Worm (Caenorhabditis elegans) whole organism, young adult: ENCODE measurements around the gene C08A9.3.
A peak's percentile ranks its signal among the peaks of the same experiment; 100 is the strongest.

Experiments used
- B0035.1 ChIP-seq: sonication (generic microtip); optimal IDR thresholded peaks from 2 replicates; lab custom pipeline; 2016; ENCODE audit warnings: missing genetic modification characterization, mild to moderate bottlenecking, missing compliant biosample characterization, missing genotype, missing genetic modification reagents
- B0261.1 ChIP-seq: sonication (generic microtip); optimal IDR thresholded peaks from 2 replicates; lab custom pipeline; 2016; ENCODE audit warnings: mild to moderate bottlenecking, missing genetic modification characterization, moderate library complexity, missing compliant biosample characterization
- C06A6.2 ChIP-seq: fragments of 200-800 bp; sonication (Bioruptor generic); conservative IDR thresholded peaks from 2 replicates; pipeline ENCODE4 v1.3.6; 2022; ENCODE audit warnings: missing genetic modification characterization, missing compliant biosample characterization
- F23B12.7 ChIP-seq: sonication (generic microtip); optimal IDR thresholded peaks from 2 replicates; lab custom pipeline; 2017; ENCODE audit warnings: missing genetic modification characterization, mild to moderate bottlenecking, missing compliant biosample characterization, antibody characterized with exemption, moderate library complexity; ENCODE audit not compliant: insufficient read depth
- F49E8.2 ChIP-seq: sonication (generic microtip); optimal IDR thresholded peaks from 3 replicates; lab custom pipeline; 2017; ENCODE audit warnings: missing genetic modification characterization, mild to moderate bottlenecking, missing compliant biosample characterization, antibody characterized with exemption, moderate library complexity; ENCODE audit not compliant: insufficient read depth
- F55B11.4 ChIP-seq: sonication (generic microtip); optimal IDR thresholded peaks from 2 replicates; lab custom pipeline; 2016; ENCODE audit warnings: missing compliant biosample characterization, missing genetic modification characterization, borderline replicate concordance; ENCODE audit not compliant: insufficient read depth
- T07F8.4 ChIP-seq: sonication (generic microtip); optimal IDR thresholded peaks from 2 replicates; lab custom pipeline; 2016; ENCODE audit warnings: mild to moderate bottlenecking, missing genetic modification characterization, moderate library complexity, missing compliant biosample characterization
- T26A5.8 ChIP-seq: sonication (generic microtip); optimal IDR thresholded peaks from 2 replicates; lab custom pipeline; 2016; ENCODE audit warnings: missing genetic modification characterization, missing compliant biosample characterization
- Y79H2A.3 ChIP-seq: fragments of 200-800 bp; sonication (Bioruptor generic); conservative IDR thresholded peaks from 2 replicates; pipeline ENCODE4 v1.3.6; 2022; ENCODE audit warnings: missing genetic modification reagents, missing genetic modification characterization, missing compliant biosample characterization
- akir-1 ChIP-seq: fragments of 200-800 bp; sonication (Bioruptor generic); optimal IDR thresholded peaks from 2 replicates; lab custom pipeline; 2018; ENCODE audit warnings: mild to moderate bottlenecking, missing genetic modification characterization, moderate library complexity, missing compliant biosample characterization
- ama-1 ChIP-seq, 3 experiments: fragments of 150-350 bp in 1 of 3; sonication (generic microtip) in 2 of 3; optimal IDR thresholded peaks; 2 replicates each; lab custom pipeline; 2014 to 2018; ENCODE audit warnings: missing biosample characterization in 2 of 3, missing genetic modification characterization in 2 of 3, missing genetic modification reagents in 2 of 3
- atf-7 ChIP-seq: sonication (generic microtip); optimal IDR thresholded peaks from 2 replicates; lab custom pipeline; 2017; ENCODE audit warnings: mild to moderate bottlenecking, missing genetic modification characterization, missing compliant biosample characterization
- athp-1 ChIP-seq: sonication (generic microtip); optimal IDR thresholded peaks from 2 replicates; lab custom pipeline; 2017; ENCODE audit warnings: mild to moderate bottlenecking, missing genetic modification characterization, missing compliant biosample characterization
- bed-2 ChIP-seq: fragments of 200-800 bp; sonication (Bioruptor generic); IDR thresholded peaks from 2 replicates; pipeline ENCODE4 v1.3.6; 2022; ENCODE audit warnings: missing genetic modification reagents, missing genetic modification characterization, missing compliant biosample characterization
- cebp-1 ChIP-seq, 2 experiments: fragments of 200-800 bp in 1 of 2; sonication (Bioruptor generic) in 1 of 2; sonication (generic microtip) in 1 of 2; IDR thresholded peaks in 1 of 2; optimal IDR thresholded peaks in 1 of 2; 2 replicates each; pipeline versions ENCODE4 v1.3.6 to Lab custom; 2017 to 2022; ENCODE audit warnings: missing compliant biosample characterization in 2 of 2, missing genetic modification characterization in 2 of 2, mild to moderate bottlenecking in 1 of 2, missing genetic modification reagents in 1 of 2, moderate library complexity in 1 of 2
- cebp-2 ChIP-seq: fragments of 200-800 bp; sonication (Bioruptor generic); IDR thresholded peaks from 2 replicates; pipeline ENCODE4 v1.3.6; 2022; ENCODE audit warnings: missing genetic modification characterization, missing compliant biosample characterization
- ceh-27 ChIP-seq: fragments of 200-800 bp; sonication (Bioruptor generic); optimal IDR thresholded peaks from 2 replicates; lab custom pipeline; 2018; ENCODE audit warnings: mild to moderate bottlenecking, missing genetic modification characterization, moderate library complexity, missing compliant biosample characterization
- ceh-58 ChIP-seq: fragments of 200-800 bp; sonication (Bioruptor generic); IDR thresholded peaks from 2 replicates; pipeline ENCODE4 v1.3.6; 2022; ENCODE audit warnings: missing genetic modification characterization, missing compliant biosample characterization
- dox-1 ChIP-seq: fragments of 200-800 bp; sonication (Bioruptor generic); IDR thresholded peaks from 2 replicates; pipeline ENCODE4 v1.3.6; 2022; ENCODE audit warnings: missing genetic modification reagents, missing genetic modification characterization, missing compliant biosample characterization
- egl-44 ChIP-seq: fragments of 200-800 bp; sonication (Bioruptor generic); IDR thresholded peaks from 2 replicates; pipeline ENCODE4 v1.3.6; 2022; ENCODE audit warnings: missing genetic modification reagents, missing genetic modification characterization, missing compliant biosample characterization
- ets-4 ChIP-seq: fragments of 200-800 bp; sonication (Bioruptor generic); optimal IDR thresholded peaks from 2 replicates; lab custom pipeline; 2018; ENCODE audit warnings: mild to moderate bottlenecking, missing genetic modification characterization, missing compliant biosample characterization
- hmg-1.2 ChIP-seq: fragments of 200-800 bp; sonication (Bioruptor generic); IDR thresholded peaks from 2 replicates; pipeline ENCODE4 v1.3.6; 2022; ENCODE audit warnings: missing genetic modification reagents, missing genetic modification characterization, missing compliant biosample characterization
- hmg-20 ChIP-seq: fragments of 200-800 bp; sonication (Bioruptor generic); IDR thresholded peaks from 2 replicates; pipeline ENCODE4 v1.3.6; 2022; ENCODE audit warnings: missing genetic modification reagents, missing genetic modification characterization, missing compliant biosample characterization
- let-526 ChIP-seq: fragments of 200-800 bp; sonication (Bioruptor generic); IDR thresholded peaks from 2 replicates; pipeline ENCODE4 v1.3.6; 2022; ENCODE audit warnings: missing genetic modification reagents, missing genetic modification characterization, missing compliant biosample characterization
- let-607 ChIP-seq, 2 experiments: fragments of 200-800 bp in 1 of 2; sonication (Bioruptor generic) in 1 of 2; sonication (generic microtip) in 1 of 2; optimal IDR thresholded peaks; 2 replicates each; lab custom pipeline; 2016 to 2018; ENCODE audit warnings: mild to moderate bottlenecking in 2 of 2, missing compliant biosample characterization in 2 of 2, missing genetic modification characterization in 2 of 2, moderate library complexity in 2 of 2, missing genotype in 1 of 2
- lin-26 ChIP-seq: fragments of 200-800 bp; sonication (Bioruptor generic); IDR thresholded peaks from 2 replicates; pipeline ENCODE4 v1.3.6; 2022; ENCODE audit warnings: missing genetic modification reagents, missing genetic modification characterization, missing compliant biosample characterization
- lin-35 ChIP-seq, 3 experiments: fragments of 150-350 bp in 2 of 3; sonication (generic microtip) in 1 of 3; optimal IDR thresholded peaks; 2 replicates each; lab custom pipeline; 2014 to 2018; ENCODE audit warnings: missing biosample characterization in 3 of 3, missing genetic modification characterization in 3 of 3, missing genetic modification reagents in 3 of 3
- lin-40 ChIP-seq: sonication (generic microtip); optimal IDR thresholded peaks from 2 replicates; lab custom pipeline; 2016; ENCODE audit warnings: missing genetic modification characterization, mild to moderate bottlenecking, missing compliant biosample characterization, missing genotype, missing genetic modification reagents
- lin-54 ChIP-seq: fragments of 200-800 bp; sonication (Bioruptor generic); optimal IDR thresholded peaks from 2 replicates; lab custom pipeline; 2018; ENCODE audit warnings: mild to moderate bottlenecking, missing genetic modification characterization, missing compliant biosample characterization
- lsl-1 ChIP-seq: fragments of 200-800 bp; sonication (Bioruptor generic); optimal IDR thresholded peaks from 2 replicates; lab custom pipeline; 2018; ENCODE audit warnings: mild to moderate bottlenecking, missing genetic modification characterization, moderate library complexity, missing compliant biosample characterization
- mcd-1 ChIP-seq: fragments of 200-800 bp; sonication (Bioruptor generic); IDR thresholded peaks from 2 replicates; pipeline ENCODE4 v1.3.6; 2022; ENCODE audit warnings: missing genetic modification reagents, missing genetic modification characterization, missing compliant biosample characterization
- nfya-2 ChIP-seq: fragments of 200-800 bp; sonication (Bioruptor generic); IDR thresholded peaks from 2 replicates; pipeline ENCODE4 v1.3.6; 2022; ENCODE audit warnings: missing genetic modification reagents, missing genetic modification characterization, missing compliant biosample characterization
- nfyb-1 ChIP-seq: fragments of 200-800 bp; sonication (Bioruptor generic); IDR thresholded peaks from 2 replicates; pipeline ENCODE4 v1.3.6; 2022; ENCODE audit warnings: missing genetic modification reagents, missing genetic modification characterization, missing compliant biosample characterization
- nhr-80 ChIP-seq: sonication (generic microtip); optimal IDR thresholded peaks from 2 replicates; lab custom pipeline; 2016; ENCODE audit warnings: missing genetic modification characterization, missing compliant biosample characterization
- rpc-1 ChIP-seq, 2 experiments: fragments of 150-350 bp in 1 of 2; sonication (generic microtip) in 1 of 2; optimal IDR thresholded peaks; 2 replicates each; lab custom pipeline; 2014 to 2018; ENCODE audit warnings: missing biosample characterization in 1 of 2, missing genetic modification characterization in 1 of 2, missing genetic modification reagents in 1 of 2, missing genotype in 1 of 2
- sea-2 ChIP-seq: fragments of 200-800 bp; sonication (Bioruptor generic); IDR thresholded peaks from 2 replicates; pipeline ENCODE4 v1.3.6; 2022; ENCODE audit warnings: missing genetic modification characterization, missing compliant biosample characterization
- snpc-1.1 ChIP-seq: sonication (generic microtip); optimal IDR thresholded peaks from 2 replicates; lab custom pipeline; 2017; ENCODE audit warnings: missing genetic modification characterization, mild to moderate bottlenecking, missing compliant biosample characterization, antibody characterized with exemption, moderate library complexity, missing genotype, missing genetic modification reagents; ENCODE audit not compliant: insufficient read depth
- snpc-1.3 ChIP-seq: sonication (generic microtip); optimal IDR thresholded peaks from 2 replicates; lab custom pipeline; 2017; ENCODE audit warnings: missing genetic modification characterization, mild to moderate bottlenecking, missing compliant biosample characterization, antibody characterized with exemption, moderate library complexity, missing genotype, missing genetic modification reagents; ENCODE audit not compliant: insufficient read depth
- somi-1 ChIP-seq: fragments of 200-800 bp; sonication (Bioruptor generic); optimal IDR thresholded peaks from 2 replicates; lab custom pipeline; 2018; ENCODE audit warnings: mild to moderate bottlenecking, missing genetic modification characterization, missing compliant biosample characterization
- tbx-9 ChIP-seq: sonication (generic microtip); optimal IDR thresholded peaks from 2 replicates; lab custom pipeline; 2016; ENCODE audit warnings: borderline replicate concordance, missing genetic modification characterization, inconsistent platforms, missing compliant biosample characterization
- xnd-1 ChIP-seq: sonication (generic microtip); optimal IDR thresholded peaks from 2 replicates; lab custom pipeline; 2016; ENCODE audit warnings: missing genotype, missing genetic modification reagents, missing genetic modification characterization, missing compliant biosample characterization
- ztf-18 ChIP-seq: sonication (generic microtip); optimal IDR thresholded peaks from 2 replicates; lab custom pipeline; 2016; ENCODE audit warnings: missing genotype, mild to moderate bottlenecking, missing genetic modification characterization, missing compliant biosample characterization
- ztf-22 ChIP-seq: fragments of 200-800 bp; sonication (Bioruptor generic); optimal IDR thresholded peaks from 2 replicates; lab custom pipeline; 2018; ENCODE audit warnings: mild to moderate bottlenecking, missing genetic modification characterization, moderate library complexity, missing compliant biosample characterization
- ztf-26 ChIP-seq: sonication (generic microtip); optimal IDR thresholded peaks from 2 replicates; lab custom pipeline; 2017; ENCODE audit warnings: missing genetic modification characterization, missing compliant biosample characterization

Gene C08A9.3

ce11 chrX:17138060-17138557 is 45.0 kb upstream of the C08A9.3 start, which contains the start of gene cnp-3:
Gene cnp-3, minus strand, starts transcription at chrX:17138110.
- TF ChIP-seq lsl-1 (no peak), F49E8.2 (tag; lab: Kevin White, UChicago) (no peak), atf-7 (tag; lab: Kevin White, UChicago) (no peak), nfya-2 (GFP tag; lab: Robert Waterston, UW) (no peak), lin-40 (tag; lab: Kevin White, UChicago) (peak; percentile 21), Y79H2A.3 (no peak), F23B12.7 (no peak), somi-1 (GFP tag; lab: Kevin White, UChicago) (no peak), snpc-1.3 (no peak), F55B11.4 (tag; lab: Kevin White, UChicago) (no peak), nhr-80 (peak; percentile 36), athp-1 (tag; lab: Kevin White, UChicago) (no peak), let-526 (GFP tag; lab: Robert Waterston, UW) (no peak), lin-35 (GFP tag; optimal IDR thresholded peaks at IDR 0.05; lab: Kevin White, UChicago) (no peak), rpc-1 (optimal IDR thresholded peaks at IDR 0.05; lab: Kevin White, UChicago) (no peak), rpc-1 (tag; optimal IDR thresholded peaks at IDR 0.05; lab: Kevin White, UChicago) (no peak), ceh-27 (no peak), bed-2 (GFP tag; lab: Robert Waterston, UW) (no peak), nfyb-1 (GFP tag; lab: Robert Waterston, UW) (no peak), ceh-58 (GFP tag; lab: Robert Waterston, UW) (no peak), T07F8.4 (tag; lab: Kevin White, UChicago) (no peak), ztf-26 (tag; lab: Kevin White, UChicago) (peak; percentile 64), C06A6.2 (no peak), B0261.1 (tag; lab: Kevin White, UChicago) (no peak), dox-1 (GFP tag; lab: Robert Waterston, UW) (no peak), tbx-9 (no peak), T26A5.8 (tag; lab: Kevin White, UChicago) (no peak), let-607 (tag; optimal IDR thresholded peaks at IDR 0.05; lab: Kevin White, UChicago) (no peak), B0035.1 (no peak), hmg-20 (no peak), ztf-22 (GFP tag; lab: Kevin White, UChicago) (no peak), lin-26 (0 out of 2 replicates have a peak, but pooled peaks have one; percentile 39), xnd-1 (tag; lab: Kevin White, UChicago) (no peak), ets-4 (GFP tag; lab: Kevin White, UChicago) (no peak), lin-54 (GFP tag; lab: Kevin White, UChicago) (no peak), akir-1 (GFP tag; lab: Kevin White, UChicago) (no peak), cebp-1 (GFP tag; IDR thresholded peaks at IDR 0.05; lab: Robert Waterston, UW) (peak; percentile 60; the same call in 1 of the 2 replicates), cebp-1 (tag; optimal IDR thresholded peaks at IDR 0.05; lab: Kevin White, UChicago) (peak; percentile 85), cebp-2 (GFP tag; lab: Robert Waterston, UW) (no peak), mcd-1 (no peak), egl-44 (no peak), sea-2 (no peak), hmg-1.2 (GFP tag; lab: Robert Waterston, UW) (no peak), ztf-18 (no peak), ama-1 (optimal IDR thresholded peaks at IDR 0.05; lab: Kevin White, UChicago) (no peak), ama-1 (GFP tag; optimal IDR thresholded peaks at IDR 0.05; lab: Kevin White, UChicago) (no peak), snpc-1.1 (no peak)
- TF ChIP-seq, all 124 proteins: peak for 5
